Worm (Caenorhabditis elegans) whole organism, early embryonic: Measurements from ENCODE around the gene gly-1.

ENCODE experiments used
- B0310.2 ChIP-seq: sonication (generic microtip); optimal IDR thresholded peaks from 2 replicates; lab custom pipeline; 2016; ENCODE audit warnings: mild to moderate bottlenecking, missing genetic modification characterization, missing compliant biosample characterization
- F13C5.2 ChIP-seq: sonication (generic microtip); optimal IDR thresholded peaks from 2 replicates; lab custom pipeline; 2017; ENCODE audit warnings: mild to moderate bottlenecking, missing genetic modification characterization, inconsistent platforms, missing compliant biosample characterization
- aly-1 ChIP-seq: sonication (generic microtip); optimal IDR thresholded peaks from 2 replicates; lab custom pipeline; 2016; ENCODE audit warnings: missing genetic modification characterization, missing compliant biosample characterization
- ama-1 ChIP-seq: fragments of 150-350 bp; optimal IDR thresholded peaks from 2 replicates; lab custom pipeline; 2014
- ceh-36 ChIP-seq: sonication (generic microtip); optimal IDR thresholded peaks from 2 replicates; lab custom pipeline; 2016; ENCODE audit warnings: missing genetic modification characterization, inconsistent platforms, missing compliant biosample characterization
- flt-1 ChIP-seq: fragments of 200-800 bp; sonication (Bioruptor generic); IDR thresholded peaks from 2 replicates; pipeline ENCODE4 v1.3.6; 2022; ENCODE audit warnings: missing genetic modification characterization, missing compliant biosample characterization
- pes-1 ChIP-seq: fragments of 200-800 bp; sonication (Bioruptor generic); IDR thresholded peaks from 2 replicates; pipeline ENCODE4 v1.3.6; 2022; ENCODE audit warnings: missing genetic modification reagents, missing genetic modification characterization, missing compliant biosample characterization
- scrt-1 ChIP-seq: fragments of 200-800 bp; sonication (Bioruptor generic); IDR thresholded peaks from 2 replicates; pipeline ENCODE4 v1.3.6; 2022; ENCODE audit warnings: missing genetic modification characterization, missing compliant biosample characterization
- sea-1 ChIP-seq: fragments of 200-800 bp; sonication (Bioruptor generic); conservative IDR thresholded peaks from 2 replicates; pipeline ENCODE4 v1.3.6; 2022; ENCODE audit warnings: missing genetic modification characterization, missing compliant biosample characterization
- tbx-11 ChIP-seq: fragments of 200-800 bp; sonication (Bioruptor generic); IDR thresholded peaks from 2 replicates; pipeline ENCODE4 v1.3.6; 2022; ENCODE audit warnings: missing genetic modification characterization, missing compliant biosample characterization

DNA sequence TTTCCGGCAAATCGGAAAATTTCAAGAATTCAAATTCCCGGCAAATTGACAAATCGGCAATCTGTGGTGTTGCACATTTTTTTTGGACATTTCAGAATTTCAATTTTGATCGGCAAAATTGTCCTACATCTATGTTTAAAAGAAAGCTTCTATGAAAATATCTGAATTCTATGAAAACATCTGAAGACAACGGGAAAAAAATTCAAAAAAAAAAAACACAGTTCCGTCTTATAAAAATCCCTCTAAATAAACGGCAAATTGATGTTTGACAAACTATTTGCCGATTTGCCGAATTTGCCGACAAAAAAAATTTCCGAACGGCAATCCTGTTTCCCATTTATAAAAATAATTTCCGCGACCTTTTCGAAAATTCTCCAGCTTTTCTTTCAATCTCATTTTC lies 12.4 kb upstream of the gly-1 start, which contains the start of gene F44F4.15:
- TF ChIP-seq tbx-11 (GFP tag; lab: Robert Waterston, UW) (no peak), ama-1 (lab: Kevin White, UChicago) (no peak), flt-1 (GFP tag; lab: Robert Waterston, UW) (no peak), sea-1 (GFP tag; lab: Robert Waterston, UW) (no peak), F13C5.2 (no peak), B0310.2 (tag; lab: Kevin White, UChicago) (no peak), scrt-1 (GFP tag; lab: Robert Waterston, UW) (no peak), aly-1 (no peak), pes-1 (GFP tag; lab: Robert Waterston, UW) (no peak), ceh-36 (no peak)
